Worm (Caenorhabditis elegans): Measurements from ENCODE around the gene W02B12.16.

W02B12.16 gene

DNA sequence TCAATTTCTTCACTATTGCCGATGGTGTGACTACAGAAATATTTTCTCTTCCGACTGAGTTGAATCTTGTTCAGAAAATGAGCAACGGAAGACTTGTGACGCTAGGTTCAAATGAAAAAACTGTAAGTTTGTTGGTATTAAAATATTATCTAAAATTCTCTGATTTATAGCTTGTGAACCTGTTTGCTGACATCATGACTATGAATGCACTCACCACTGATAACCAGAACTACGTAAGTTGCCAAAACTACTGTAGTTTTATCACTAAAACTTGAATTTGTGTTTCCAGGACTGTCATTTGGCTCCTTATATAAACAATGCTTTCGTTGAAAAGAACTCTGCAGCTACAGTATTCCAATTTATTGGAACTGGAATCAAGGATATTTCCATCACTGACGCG, 47.7 kb downstream of the W02B12.16 start:
- TF ChIP-seq W03F9.2 (tag; optimal IDR thresholded peaks at IDR 0.05) (no peak), dao-5 (tag; optimal IDR thresholded peaks at IDR 0.05) (no peak), him-1 (tag; optimal IDR thresholded peaks at IDR 0.05) (no peak)

DNA sequence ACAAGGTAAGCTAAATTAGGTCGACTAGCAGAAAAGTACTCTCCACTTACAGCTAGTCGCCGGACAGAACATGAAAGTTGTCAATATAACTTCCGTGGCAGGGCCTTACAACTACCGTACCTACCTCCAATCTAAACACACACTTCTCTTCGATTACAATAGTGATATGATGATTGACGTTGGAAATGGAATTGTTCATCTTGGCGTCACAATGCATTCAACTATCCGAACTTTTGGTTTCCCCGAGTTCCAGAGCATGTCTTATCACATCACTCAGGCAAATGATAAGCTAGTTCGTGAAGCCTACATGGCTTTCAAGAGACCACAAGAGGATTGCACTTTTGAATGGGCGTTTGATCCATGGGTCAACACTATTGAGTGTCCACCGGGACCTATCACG, 49.0 kb downstream of the W02B12.16 start:
- no peak for TF ChIP-seq dao-5 (tag; optimal IDR thresholded peaks at IDR 0.05)
- TF ChIP-seq W03F9.2 (tag; optimal IDR thresholded peaks at IDR 0.05) = no peak
- no peak for TF ChIP-seq him-1 (tag; optimal IDR thresholded peaks at IDR 0.05)

All from whole organism, L4/young adult.